Fruit fly (Drosophila melanogaster) whole organism, prepupa: ENCODE results near the gene CG7523.

Experiments used
- CG11902 ChIP-seq: fragments of 200-800 bp; sonication (Bioruptor generic); optimal IDR thresholded peaks from 3 replicates; lab custom pipeline; 2016; ENCODE audit warnings: missing biosample characterization, missing genetic modification characterization
- CG15336 ChIP-seq: fragments of 200-800 bp; sonication (Bioruptor generic); IDR thresholded peaks from 2 replicates; pipeline ENCODE4 v1.3.6; 2022; ENCODE audit warnings: missing biosample characterization, missing genetic modification characterization
- CG6792 ChIP-seq: fragments of 200-800 bp; sonication (Bioruptor generic); optimal IDR thresholded peaks from 3 replicates; lab custom pipeline; 2016; ENCODE audit warnings: missing biosample characterization, missing genetic modification characterization
- CG8119 ChIP-seq: fragments of 200-800 bp; sonication (Bioruptor generic); IDR thresholded peaks from 3 replicates; pipeline ENCODE4 v1.3.6; 2022; ENCODE audit warnings: missing biosample characterization, missing genetic modification characterization
- Eip93F ChIP-seq: fragments of 200-800 bp; sonication (Bioruptor generic); optimal IDR thresholded peaks from 2 replicates; lab custom pipeline; 2016; ENCODE audit warnings: missing biosample characterization, mild to moderate bottlenecking, missing genetic modification characterization
- Ets21C ChIP-seq: fragments of 200-800 bp; sonication (Bioruptor generic); optimal IDR thresholded peaks from 3 replicates; lab custom pipeline; 2016; ENCODE audit warnings: missing biosample characterization, missing genetic modification characterization
- Hr39 ChIP-seq: fragments of 200-800 bp; sonication (Bioruptor generic); optimal IDR thresholded peaks from 2 replicates; lab custom pipeline; 2016; ENCODE audit warnings: missing biosample characterization, missing genetic modification characterization
- Met ChIP-seq: fragments of 200-800 bp; sonication (Bioruptor generic); optimal IDR thresholded peaks from 3 replicates; lab custom pipeline; 2016; ENCODE audit warnings: missing biosample characterization, missing genetic modification characterization
- fd85E ChIP-seq: fragments of 200-800 bp; sonication (Bioruptor generic); optimal IDR thresholded peaks from 3 replicates; lab custom pipeline; 2016; ENCODE audit warnings: missing biosample characterization, missing genetic modification characterization
- net ChIP-seq: fragments of 200-800 bp; sonication (Bioruptor generic); optimal IDR thresholded peaks from 3 replicates; lab custom pipeline; 2016; ENCODE audit warnings: missing biosample characterization, missing genetic modification characterization
- pdm3 ChIP-seq: fragments of 200-800 bp; sonication (Bioruptor generic); optimal IDR thresholded peaks from 3 replicates; lab custom pipeline; 2016; ENCODE audit warnings: missing biosample characterization, missing genetic modification characterization
- vri ChIP-seq: fragments of 200-800 bp; sonication (Bioruptor generic); optimal IDR thresholded peaks from 3 replicates; lab custom pipeline; 2016; ENCODE audit warnings: missing biosample characterization, mild to moderate bottlenecking, missing genetic modification characterization

Gene CG7523

DNA sequence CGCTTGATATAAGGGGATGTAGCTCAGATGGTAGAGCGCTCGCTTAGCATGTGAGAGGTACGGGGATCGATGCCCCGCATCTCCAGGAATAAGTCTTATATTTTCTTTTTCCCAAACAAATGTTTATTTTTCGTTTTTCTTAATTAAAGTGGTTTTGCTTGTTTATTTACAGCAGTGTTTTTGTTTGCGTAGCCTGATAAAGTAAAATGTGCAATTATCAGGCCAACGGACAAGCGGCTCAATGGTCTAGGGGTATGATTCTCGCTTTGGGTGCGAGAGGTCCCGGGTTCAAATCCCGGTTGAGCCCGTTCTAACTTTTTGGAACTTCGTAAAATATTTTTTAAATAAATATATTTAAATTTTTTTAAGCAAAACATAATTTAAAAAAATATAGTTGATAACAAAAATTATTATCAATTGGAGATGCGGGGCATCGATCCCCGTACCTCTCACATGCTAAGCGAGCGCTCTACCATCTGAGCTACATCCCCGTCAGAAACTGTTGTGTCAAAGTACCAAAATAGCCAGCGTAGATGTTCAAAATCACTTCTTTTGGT is 50.9 kb downstream of the CG7523 start (continued):
- TF ChIP-seq CG6792 (GFP tag; lab: Kevin White, UChicago) (no peak), CG15336 (GFP tag; lab: Robert Waterston, UW) (peak; percentile 51), CG11902 (GFP tag; lab: Kevin White, UChicago) (no peak), Eip93F (GFP tag; lab: Kevin White, UChicago) (no peak), net (GFP tag; lab: Kevin White, UChicago) (peak; percentile 36), Ets21C (GFP tag; lab: Kevin White, UChicago) (no peak), CG8119 (peak; percentile 82), Hr39 (GFP tag; lab: Kevin White, UChicago) (no peak), vri (GFP tag; lab: Kevin White, UChicago) (peak; percentile 42), fd85E (GFP tag; lab: Kevin White, UChicago) (no peak), pdm3 (GFP tag; lab: Kevin White, UChicago) (peak; percentile 3), Met (no peak)
